Worm (Caenorhabditis elegans): ENCODE data around the gene csr-1.

- no peak for TF ChIP-seq jun-1 (tag; optimal IDR thresholded peaks at IDR 0.05)
- TF ChIP-seq unc-39 (tag; optimal IDR thresholded peaks at IDR 0.05) = no peak
- TF ChIP-seq aly-2 (tag; optimal IDR thresholded peaks at IDR 0.05) = no peak
- no peak for TF ChIP-seq nhr-43 (tag; optimal IDR thresholded peaks at IDR 0.05; ENCODE audit: poor library complexity, severe bottlenecking)
- TF ChIP-seq unc-62 (GFP tag; optimal IDR thresholded peaks at IDR 0.05) = no peak
- TF ChIP-seq nfya-1 (tag; optimal IDR thresholded peaks at IDR 0.05; ENCODE audit: insufficient read depth) = no peak
- TF ChIP-seq ceh-28 (tag; optimal IDR thresholded peaks at IDR 0.05) = no peak
Observed at ce11 chrIV:8008137-8008536, 51.1 kb downstream of the csr-1 start.
